Worm (Caenorhabditis elegans) whole organism, L2 larva: ENCODE measurements around the gene lido-15.

Source experiments
- C34F6.9 ChIP-seq: fragments of 150-350 bp; optimal IDR thresholded peaks from 2 replicates; lab custom pipeline; 2014; ENCODE audit warnings: missing biosample characterization, missing genetic modification characterization
- ZK546.5 ChIP-seq: sonication (generic microtip); optimal IDR thresholded peaks from 2 replicates; lab custom pipeline; 2017; ENCODE audit warnings: missing biosample characterization, missing genetic modification characterization
- alr-1 ChIP-seq: fragments of 150-350 bp; optimal IDR thresholded peaks from 2 replicates; lab custom pipeline; 2014; ENCODE audit warnings: missing biosample characterization, missing genetic modification characterization
- aly-2 ChIP-seq: fragments of 150-350 bp; optimal IDR thresholded peaks from 2 replicates; lab custom pipeline; 2014; ENCODE audit warnings: missing biosample characterization, missing genetic modification characterization
- ceh-16 ChIP-seq: fragments of 150-350 bp; optimal IDR thresholded peaks from 2 replicates; lab custom pipeline; 2014; ENCODE audit warnings: missing biosample characterization, missing genetic modification characterization
- egl-27 ChIP-seq: sonication (generic microtip); optimal IDR thresholded peaks from 3 replicates; lab custom pipeline; 2017; ENCODE audit warnings: missing biosample characterization, missing genetic modification reagents, missing genetic modification characterization
- elt-3 ChIP-seq: sonication (generic microtip); optimal IDR thresholded peaks from 2 replicates; lab custom pipeline; 2017; ENCODE audit warnings: missing biosample characterization, missing genetic modification characterization
- gmeb-1 ChIP-seq: fragments of 150-350 bp; optimal IDR thresholded peaks from 2 replicates; lab custom pipeline; 2014; ENCODE audit warnings: missing biosample characterization, missing genetic modification characterization
- unc-39 ChIP-seq: fragments of 150-350 bp; optimal IDR thresholded peaks from 2 replicates; lab custom pipeline; 2014; ENCODE audit warnings: missing biosample characterization, missing genetic modification characterization
- zag-1 ChIP-seq: fragments of 150-350 bp; optimal IDR thresholded peaks from 2 replicates; lab custom pipeline; 2014; ENCODE audit warnings: missing biosample characterization, missing genetic modification characterization
- ztf-11 ChIP-seq: sonication (generic microtip); optimal IDR thresholded peaks from 2 replicates; lab custom pipeline; 2017; ENCODE audit warnings: missing biosample characterization, missing genetic modification characterization
- ztf-4 ChIP-seq: fragments of 150-350 bp; optimal IDR thresholded peaks from 2 replicates; lab custom pipeline; 2014; ENCODE audit warnings: missing biosample characterization, missing genetic modification characterization

ce11 chrII:3821248-3821647 is 9.2 kb downstream of the lido-15 start, which contains the start of gene F54D10.7:
- TF ChIP-seq egl-27, result no peak
- no peak for TF ChIP-seq alr-1 (tag; lab: Kevin White, UChicago)
- no peak for TF ChIP-seq aly-2 (tag; lab: Kevin White, UChicago)
- TF ChIP-seq ztf-11 (tag; lab: Kevin White, UChicago), result no peak
- no peak for TF ChIP-seq ceh-16 (tag; lab: Kevin White, UChicago)
- TF ChIP-seq elt-3, result no peak
- TF ChIP-seq unc-39, result no peak
- TF ChIP-seq C34F6.9 (tag; lab: Kevin White, UChicago), result no peak
- no peak for TF ChIP-seq ZK546.5 (tag; lab: Kevin White, UChicago)
- no peak for TF ChIP-seq gmeb-1
- no peak for TF ChIP-seq zag-1
- TF ChIP-seq ztf-4 (tag; lab: Kevin White, UChicago), result no peak
